Worm (Caenorhabditis elegans): ENCODE measurements around the gene klo-2.

The klo-2 gene

DNA sequence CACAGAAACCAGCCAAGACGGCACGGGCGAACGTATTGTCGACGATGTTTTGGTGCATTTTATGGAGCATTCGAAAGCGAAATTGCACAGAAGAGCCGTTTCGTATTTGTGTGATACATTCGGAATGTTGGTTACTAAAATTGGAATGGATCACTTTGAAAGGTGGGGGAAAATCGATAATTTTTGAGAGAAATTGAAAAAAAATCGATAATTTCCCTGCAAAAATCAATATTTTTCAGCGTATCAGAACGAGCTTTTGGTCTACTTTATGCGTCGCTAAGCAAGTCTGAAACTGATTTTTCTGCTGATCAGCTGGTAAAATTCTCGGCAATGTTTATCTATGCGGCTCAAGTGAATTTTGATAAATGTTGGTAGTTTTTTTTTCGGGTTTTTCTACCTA is 36.7 kb downstream of the klo-2 start:
- TF ChIP-seq unc-55 (GFP tag; optimal IDR thresholded peaks at IDR 0.05) (no peak), ztf-4 (tag; optimal IDR thresholded peaks at IDR 0.05) (no peak), blmp-1 (tag; optimal IDR thresholded peaks at IDR 0.05; ENCODE audit: insufficient read depth) (no peak), zag-1 (tag; optimal IDR thresholded peaks at IDR 0.05) (no peak), skn-1 (tag; optimal IDR thresholded peaks at IDR 0.05) (no peak), Y55F3AM.14 (GFP tag; optimal IDR thresholded peaks at IDR 0.05) (no peak), C34F6.9 (tag; optimal IDR thresholded peaks at IDR 0.05) (no peak), gmeb-1 (tag; optimal IDR thresholded peaks at IDR 0.05) (no peak), egl-27 (tag; optimal IDR thresholded peaks at IDR 0.05) (no peak), dmd-4 (tag; optimal IDR thresholded peaks at IDR 0.05) (no peak), aly-2 (tag; optimal IDR thresholded peaks at IDR 0.05) (no peak), nhr-12 (tag; optimal IDR thresholded peaks at IDR 0.05) (no peak), alr-1 (tag; optimal IDR thresholded peaks at IDR 0.05) (no peak), ama-1 (optimal IDR thresholded peaks at IDR 0.05) (no peak), fos-1 (tag; optimal IDR thresholded peaks at IDR 0.05) (no peak), elt-1 (tag; optimal IDR thresholded peaks at IDR 0.05) (no peak), snpc-4 (tag; optimal IDR thresholded peaks at IDR 0.05) (no peak), unc-62 (GFP tag; optimal IDR thresholded peaks at IDR 0.05) (no peak), R02D3.7 (tag; optimal IDR thresholded peaks at IDR 0.05) (no peak), F13H6.1 (tag; optimal IDR thresholded peaks at IDR 0.05) (no peak)

DNA sequence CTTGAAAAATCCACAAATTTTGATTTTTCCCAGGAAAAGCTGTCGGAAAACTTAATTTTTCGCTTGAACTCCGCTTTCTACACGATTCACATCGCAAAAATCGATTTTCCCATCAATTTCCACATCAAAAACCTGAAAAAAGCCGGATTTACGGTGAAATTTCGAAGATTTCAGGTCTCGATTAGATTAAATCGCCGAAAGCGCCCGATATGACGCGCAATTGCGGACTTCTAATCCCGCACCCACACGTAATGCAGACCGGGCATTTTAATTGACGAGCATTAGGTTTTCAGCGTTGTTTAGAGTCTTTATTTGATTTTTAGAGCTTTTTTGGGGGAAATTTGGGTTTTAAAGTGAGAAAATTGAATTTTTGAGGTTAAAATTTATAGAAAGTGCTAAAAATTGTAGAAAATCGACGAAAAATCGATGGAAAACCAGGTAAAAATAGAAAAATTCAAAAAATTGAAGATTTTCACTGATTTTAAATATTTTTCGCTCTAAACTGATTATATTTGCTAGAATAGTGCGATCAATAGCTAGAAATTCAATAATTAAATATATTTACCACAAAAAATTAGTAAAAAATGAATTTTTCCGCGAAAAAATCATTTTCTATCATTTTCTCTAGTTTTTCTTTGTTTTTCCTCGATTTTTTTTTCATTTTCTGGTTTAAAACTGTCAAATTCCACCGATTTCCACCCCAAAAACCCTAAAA is 41.2 kb downstream of the klo-2 start, which contains the start of gene Y54F10AL.1:
TSS of gene Y54F10AL.1 (plus strand) at position 665 of the 715 bp plus-strand sequence.
- TF ChIP-seq peb-1 (tag; optimal IDR thresholded peaks at IDR 0.05) (no peak), F13H6.1 (tag; optimal IDR thresholded peaks at IDR 0.05) (no peak), skn-1 (tag; optimal IDR thresholded peaks at IDR 0.05) (no peak), ama-1 (optimal IDR thresholded peaks at IDR 0.05) (peak; percentile 3), nhr-25 (tag; optimal IDR thresholded peaks at IDR 0.05) (peak; percentile 3), nhr-10 (tag; optimal IDR thresholded peaks at IDR 0.05) (no peak), crh-2 (tag; optimal IDR thresholded peaks at IDR 0.05) (peak; percentile 58), gmeb-1 (tag; optimal IDR thresholded peaks at IDR 0.05) (peak; percentile 16), nhr-23 (tag; optimal IDR thresholded peaks at IDR 0.05) (no peak), unc-55 (GFP tag; optimal IDR thresholded peaks at IDR 0.05) (peak; percentile 38), unc-62 (GFP tag; optimal IDR thresholded peaks at IDR 0.05) (no peak), elt-1 (tag; optimal IDR thresholded peaks at IDR 0.05) (no peak), C34F6.9 (tag; optimal IDR thresholded peaks at IDR 0.05) (peak; percentile 25), R02D3.7 (tag; optimal IDR thresholded peaks at IDR 0.05) (no peak), nhr-6 (tag; optimal IDR thresholded peaks at IDR 0.05) (no peak), lsy-2 (tag; optimal IDR thresholded peaks at IDR 0.05) (peak; percentile 19 to 58), nhr-21 (tag; optimal IDR thresholded peaks at IDR 0.05) (no peak), egl-27 (tag; optimal IDR thresholded peaks at IDR 0.05) (no peak), blmp-1 (tag; optimal IDR thresholded peaks at IDR 0.05; ENCODE audit: insufficient read depth) (no peak), nhr-12 (tag; optimal IDR thresholded peaks at IDR 0.05) (no peak)

Measured in whole organism, L2 larva.